Worm (Caenorhabditis elegans): ENCODE data around the gene Y53F4B.36.

The Y53F4B.36 gene

DNA sequence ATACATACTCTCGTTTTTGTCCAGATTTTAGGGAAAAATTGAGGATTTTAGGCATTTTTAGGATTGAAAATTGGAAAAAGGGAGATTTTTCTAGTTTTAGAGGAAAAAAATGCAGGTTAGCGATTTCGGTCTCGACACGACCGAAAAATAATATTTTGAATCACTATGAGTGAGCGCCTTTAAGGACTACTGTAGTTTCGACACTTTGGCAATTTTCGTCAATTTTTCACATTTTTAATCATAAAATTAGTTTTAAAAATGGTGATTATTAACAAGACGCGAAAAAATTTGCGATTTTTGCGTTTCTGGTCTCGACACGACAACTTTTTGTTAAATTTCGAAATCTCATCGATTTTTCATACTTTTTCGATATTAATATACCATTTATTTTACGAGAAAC is 51.1 kb downstream of the Y53F4B.36 start:
- TF ChIP-seq nhr-77 (tag; optimal IDR thresholded peaks at IDR 0.05) (peak; percentile 3), hlh-4 (tag; optimal IDR thresholded peaks at IDR 0.05) (no peak)

Measured in whole organism, L1 larva.